Worm (Caenorhabditis elegans) whole organism, L4/young adult: ENCODE measurements around the gene srd-58.

ENCODE experiments used
- W03F9.2 ChIP-seq: fragments of 150-350 bp; optimal IDR thresholded peaks from 2 replicates; lab custom pipeline; 2014; ENCODE audit warnings: missing biosample characterization, missing genetic modification characterization
- dao-5 ChIP-seq: sonication (generic microtip); optimal IDR thresholded peaks from 2 replicates; lab custom pipeline; 2016; ENCODE audit warnings: missing genotype, missing genetic modification characterization, moderate library complexity, missing compliant biosample characterization
- him-1 ChIP-seq: sonication (generic microtip); optimal IDR thresholded peaks from 2 replicates; lab custom pipeline; 2016; ENCODE audit warnings: missing genotype, missing genetic modification reagents, missing genetic modification characterization, missing compliant biosample characterization

DNA sequence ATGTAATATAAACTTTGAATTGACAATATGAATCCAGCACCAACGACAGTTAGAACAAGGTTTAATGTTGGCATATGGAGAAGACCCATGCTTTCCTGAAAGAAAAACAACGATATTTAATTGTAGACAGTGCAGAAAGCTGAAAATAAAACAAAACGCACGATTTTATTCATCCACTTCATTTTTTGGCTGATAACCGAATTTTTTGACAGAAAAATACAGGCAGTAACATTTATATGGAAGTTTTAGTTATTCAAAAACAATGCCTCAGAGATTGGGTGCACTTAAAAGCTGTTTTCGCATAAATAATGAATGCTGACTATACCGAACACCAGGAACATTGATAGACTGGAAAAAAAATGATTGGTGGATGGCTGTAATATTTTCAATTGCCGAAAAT, 39.1 kb downstream of the srd-58 start, which contains the start of gene mfsd-13.2:
- no peak for TF ChIP-seq dao-5 (tag; lab: Kevin White, UChicago)
- TF ChIP-seq him-1: no peak
- TF ChIP-seq W03F9.2 (tag; lab: Kevin White, UChicago): no peak
